Fruit fly (Drosophila melanogaster) whole organism, adult: Measurements from ENCODE around the gene Octbeta2R.

ENCODE experiments used
- CG1620 ChIP-seq: fragments of 200-800 bp; sonication (Bioruptor generic); optimal IDR thresholded peaks from 2 replicates; lab custom pipeline; 2016; ENCODE audit warnings: missing biosample characterization, missing genetic modification characterization
- CG5204 ChIP-seq: fragments of 200-800 bp; sonication (Bioruptor generic); optimal IDR thresholded peaks from 2 replicates; lab custom pipeline; 2016; ENCODE audit warnings: missing biosample characterization, missing genetic modification characterization
- cic ChIP-seq: fragments of 200-800 bp; sonication (Bioruptor generic); optimal IDR thresholded peaks from 2 replicates; lab custom pipeline; 2017; ENCODE audit warnings: missing biosample characterization, mild to moderate bottlenecking, missing genetic modification characterization, moderate library complexity
- cnc ChIP-seq, 2 experiments: fragments of >200 bp; optimal IDR thresholded peaks; 2 replicates each; lab custom pipeline; 2017

- no peak for TF ChIP-seq cnc (optimal IDR thresholded peaks at IDR 0.05; lab: Kevin White, UChicago)
- no peak for TF ChIP-seq CG5204 (GFP tag; lab: Kevin White, UChicago)
- TF ChIP-seq CG1620 = no peak
- TF ChIP-seq cic (GFP tag; lab: Kevin White, UChicago) = no peak
These were observed 40.7 kb upstream of the Octbeta2R start, which contains the start of gene CG11600 for dm6 chr3R:12636240-12636639.
